Worm (Caenorhabditis elegans) whole organism, midembryonic: Measurements from ENCODE around the gene F58F12.3.

Source experiments
- T22C8.4 ChIP-seq: fragments of 200-800 bp; sonication (Bioruptor generic); IDR thresholded peaks from 2 replicates; pipeline ENCODE4 v1.3.6; 2022; ENCODE audit warnings: missing genetic modification characterization, missing compliant biosample characterization
- cog-1 ChIP-seq: sonication (generic microtip); optimal IDR thresholded peaks from 2 replicates; lab custom pipeline; 2016; ENCODE audit warnings: missing genetic modification characterization, missing compliant biosample characterization
- flt-1 ChIP-seq: fragments of 200-800 bp; sonication (Bioruptor generic); IDR thresholded peaks from 2 replicates; pipeline ENCODE4 v1.3.6; 2022; ENCODE audit warnings: missing genetic modification characterization, missing compliant biosample characterization
- klf-2 ChIP-seq: fragments of 200-800 bp; sonication (Bioruptor generic); conservative IDR thresholded peaks from 2 replicates; pipeline ENCODE4 v1.3.6; 2022; ENCODE audit warnings: missing genetic modification reagents, missing genetic modification characterization, missing compliant biosample characterization
- med-1 ChIP-seq: sonication (generic microtip); optimal IDR thresholded peaks from 2 replicates; lab custom pipeline; 2017; ENCODE audit warnings: missing genetic modification characterization, mild to moderate bottlenecking, missing compliant biosample characterization, antibody characterized with exemption, missing genetic modification reagents; ENCODE audit not compliant: insufficient read depth
- ref-1 ChIP-seq: fragments of 200-800 bp; sonication (Bioruptor generic); conservative IDR thresholded peaks from 2 replicates; pipeline ENCODE4 v1.3.6; 2022; ENCODE audit warnings: missing genetic modification reagents, missing genetic modification characterization, missing compliant biosample characterization
- tab-1 ChIP-seq: fragments of 200-800 bp; sonication (Bioruptor generic); IDR thresholded peaks from 2 replicates; pipeline ENCODE4 v1.3.6; 2022; ENCODE audit warnings: missing genetic modification characterization, missing compliant biosample characterization
- ztf-23 ChIP-seq: fragments of 200-800 bp; sonication (Bioruptor generic); IDR thresholded peaks from 2 replicates; pipeline ENCODE4 v1.3.6; 2022; ENCODE audit warnings: missing genetic modification reagents, missing genetic modification characterization, missing compliant biosample characterization
- ztf-29 ChIP-seq: fragments of 200-800 bp; sonication (Bioruptor generic); IDR thresholded peaks from 2 replicates; pipeline ENCODE4 v1.3.6; 2022; ENCODE audit warnings: missing genetic modification reagents, missing genetic modification characterization, missing compliant biosample characterization

F58F12.3 gene

ce11 chrII:6391195-6391594 is at the start of gene F58F12.3:
Gene F58F12.3, minus strand, starts transcription at chrII:6391295.
- TF ChIP-seq ztf-29 (GFP tag; lab: Robert Waterston, UW), result no peak
- TF ChIP-seq tab-1 (GFP tag; lab: Robert Waterston, UW), result no peak
- no peak for TF ChIP-seq T22C8.4 (GFP tag; lab: Robert Waterston, UW)
- no peak for TF ChIP-seq cog-1 (tag; lab: Kevin White, UChicago)
- no peak for TF ChIP-seq flt-1 (GFP tag; lab: Robert Waterston, UW)
- TF ChIP-seq ztf-23 (GFP tag; lab: Robert Waterston, UW), result no peak
- TF ChIP-seq med-1 (GFP tag; lab: Kevin White, UChicago), result no peak
- no peak for TF ChIP-seq ref-1
- no peak for TF ChIP-seq klf-2 (GFP tag; lab: Robert Waterston, UW)

ce11 chrII:6436845-6437244 is 45.8 kb upstream of the F58F12.3 start:
- no peak for TF ChIP-seq cog-1 (tag; lab: Kevin White, UChicago)
- TF ChIP-seq klf-2 (GFP tag; lab: Robert Waterston, UW), result no peak
- TF ChIP-seq ref-1, result no peak
- no peak for TF ChIP-seq med-1 (GFP tag; lab: Kevin White, UChicago)
- TF ChIP-seq T22C8.4 (GFP tag; lab: Robert Waterston, UW), result no peak
- no peak for TF ChIP-seq flt-1 (GFP tag; lab: Robert Waterston, UW)
- TF ChIP-seq ztf-29 (GFP tag; lab: Robert Waterston, UW), result no peak
- TF ChIP-seq ztf-23 (GFP tag; lab: Robert Waterston, UW), result no peak

ce11 chrII:6425993-6426392 is 34.9 kb upstream of the F58F12.3 start, which contains the start of gene col-75:
Gene col-75, plus strand, starts transcription at chrII:6426293.
- TF ChIP-seq med-1 (GFP tag; lab: Kevin White, UChicago) (no peak), ref-1 (no peak), ztf-23 (GFP tag; lab: Robert Waterston, UW) (no peak), cog-1 (tag; lab: Kevin White, UChicago) (no peak), klf-2 (GFP tag; lab: Robert Waterston, UW) (no peak), flt-1 (GFP tag; lab: Robert Waterston, UW) (no peak), T22C8.4 (GFP tag; lab: Robert Waterston, UW) (no peak), tab-1 (GFP tag; lab: Robert Waterston, UW) (no peak), ztf-29 (GFP tag; lab: Robert Waterston, UW) (no peak)

- TF ChIP-seq ref-1, result no peak
- no peak for TF ChIP-seq T22C8.4 (GFP tag; lab: Robert Waterston, UW)
- no peak for TF ChIP-seq ztf-23 (GFP tag; lab: Robert Waterston, UW)
- no peak for TF ChIP-seq ztf-29 (GFP tag; lab: Robert Waterston, UW)
- TF ChIP-seq med-1 (GFP tag; lab: Kevin White, UChicago), result no peak
- TF ChIP-seq klf-2 (GFP tag; lab: Robert Waterston, UW), result no peak
- no peak for TF ChIP-seq tab-1 (GFP tag; lab: Robert Waterston, UW)
- no peak for TF ChIP-seq cog-1 (tag; lab: Kevin White, UChicago)
- no peak for TF ChIP-seq flt-1 (GFP tag; lab: Robert Waterston, UW)
Measured at ce11 chrII:6422812-6423211, 31.7 kb upstream of the F58F12.3 start, which contains the start of gene K03H9.3. Gene K03H9.3, plus strand, starts transcription at chrII:6423112.

- TF ChIP-seq cog-1 (tag; lab: Kevin White, UChicago) (no peak), ztf-29 (GFP tag; lab: Robert Waterston, UW) (no peak), med-1 (GFP tag; lab: Kevin White, UChicago) (no peak)
Measured at ce11 chrII:6419163-6419562, 28.1 kb upstream of the F58F12.3 start.

ce11 chrII:6417999-6418398 is 26.9 kb upstream of the F58F12.3 start:
- TF ChIP-seq ztf-23 (GFP tag; lab: Robert Waterston, UW) (no peak), klf-2 (GFP tag; lab: Robert Waterston, UW) (no peak), T22C8.4 (GFP tag; lab: Robert Waterston, UW) (no peak), flt-1 (GFP tag; lab: Robert Waterston, UW) (no peak), med-1 (GFP tag; lab: Kevin White, UChicago) (no peak), cog-1 (tag; lab: Kevin White, UChicago) (no peak)

- TF ChIP-seq tab-1 (GFP tag; lab: Robert Waterston, UW) (no peak), klf-2 (GFP tag; lab: Robert Waterston, UW) (no peak), ref-1 (no peak), flt-1 (GFP tag; lab: Robert Waterston, UW) (no peak), cog-1 (tag; lab: Kevin White, UChicago) (no peak), med-1 (GFP tag; lab: Kevin White, UChicago) (no peak), ztf-23 (GFP tag; lab: Robert Waterston, UW) (no peak), ztf-29 (GFP tag; lab: Robert Waterston, UW) (no peak), T22C8.4 (GFP tag; lab: Robert Waterston, UW) (no peak)
Measured at ce11 chrII:6413788-6414187, 22.7 kb upstream of the F58F12.3 start.

ce11 chrII:6411660-6412451 is 20.8 kb upstream of the F58F12.3 start:
- TF ChIP-seq flt-1 (GFP tag; lab: Robert Waterston, UW) (0 out of 2 replicates have a peak, but pooled peaks have one; percentile 49), ztf-29 (GFP tag; lab: Robert Waterston, UW) (no peak), ref-1 (no peak), T22C8.4 (GFP tag; lab: Robert Waterston, UW) (no peak), med-1 (GFP tag; lab: Kevin White, UChicago) (no peak), klf-2 (GFP tag; lab: Robert Waterston, UW) (no peak), ztf-23 (GFP tag; lab: Robert Waterston, UW) (no peak), cog-1 (tag; lab: Kevin White, UChicago) (no peak), tab-1 (GFP tag; lab: Robert Waterston, UW) (0 out of 2 replicates have a peak, but pooled peaks have one; percentile 53)

- TF ChIP-seq flt-1 (GFP tag; lab: Robert Waterston, UW) (no peak), tab-1 (GFP tag; lab: Robert Waterston, UW) (no peak), ztf-29 (GFP tag; lab: Robert Waterston, UW) (no peak), ref-1 (no peak), ztf-23 (GFP tag; lab: Robert Waterston, UW) (no peak), T22C8.4 (GFP tag; lab: Robert Waterston, UW) (no peak), klf-2 (GFP tag; lab: Robert Waterston, UW) (no peak), med-1 (GFP tag; lab: Kevin White, UChicago) (no peak), cog-1 (tag; lab: Kevin White, UChicago) (no peak)
Measured at ce11 chrII:6410181-6410580, 19.1 kb upstream of the F58F12.3 start, which contains the start of gene T25D10.4. Gene T25D10.4, minus strand, starts transcription at chrII:6410281.
